Fruit fly (Drosophila melanogaster): ENCODE measurements around the gene Jwa.

Jwa gene

dm6 chr2L:18693877-18694723, 11.4 kb downstream of the Jwa start (continued):
- no peak for TF ChIP-seq cg (GFP tag; optimal IDR thresholded peaks at IDR 0.05)
- peak; percentile 57 for TF ChIP-seq Ets97D (GFP tag; optimal IDR thresholded peaks at IDR 0.05)
- TF ChIP-seq tio (GFP tag; optimal IDR thresholded peaks at IDR 0.05) = peak; percentile 46
- TF ChIP-seq CG12236 (GFP tag; optimal IDR thresholded peaks at IDR 0.05) = peak; percentile 35
- TF ChIP-seq Hr51 (GFP tag; optimal IDR thresholded peaks at IDR 0.05) = peak; percentile 27 to 43
- peak; percentile 72; the same call in 2 of the 3 replicates for TF ChIP-seq Dbx (GFP tag; IDR thresholded peaks at IDR 0.05)
- peak; percentile 2 for TF ChIP-seq CG6854 (GFP tag; optimal IDR thresholded peaks at IDR 0.05)
- TF ChIP-seq CG14860 (GFP tag; IDR thresholded peaks at IDR 0.05; ENCODE audit: partially characterized antibody) = no peak
- no peak for TF ChIP-seq CG10565 (GFP tag; optimal IDR thresholded peaks at IDR 0.05)
- peak; percentile 76 for TF ChIP-seq NFAT (GFP tag; IDR thresholded peaks at IDR 0.05)
- TF ChIP-seq NK7.1 (GFP tag; optimal IDR thresholded peaks at IDR 0.05) = peak; percentile 41
- peak; percentile 57 for TF ChIP-seq CG12155 (GFP tag; optimal IDR thresholded peaks at IDR 0.05)
- TF ChIP-seq Sox102F (GFP tag; optimal IDR thresholded peaks at IDR 0.05) = peak; percentile 49
- no peak for TF ChIP-seq Opbp (GFP tag; IDR thresholded peaks at IDR 0.05; ENCODE audit: partially characterized antibody)
- TF ChIP-seq Tbp (GFP tag; optimal IDR thresholded peaks at IDR 0.05) = no peak
- TF ChIP-seq CG4730 (GFP tag; IDR thresholded peaks at IDR 0.05) = peak; percentile 61
- no peak for TF ChIP-seq CG13287 (GFP tag; IDR thresholded peaks at IDR 0.05; ENCODE audit: partially characterized antibody)
- no peak for TF ChIP-seq Hr78 (GFP tag; optimal IDR thresholded peaks at IDR 0.05)
- TF ChIP-seq Abd-B (GFP tag; optimal IDR thresholded peaks at IDR 0.05) = no peak
- peak; percentile 58 for TF ChIP-seq CG9437 (GFP tag; optimal IDR thresholded peaks at IDR 0.05)
- TF ChIP-seq Camta (GFP tag; optimal IDR thresholded peaks at IDR 0.05) = peak; percentile 56
- TF ChIP-seq onecut (GFP tag; IDR thresholded peaks at IDR 0.05) = peak; percentile 24; the same call in 1 of the 2 replicates
- TF ChIP-seq fu2 (GFP tag; optimal IDR thresholded peaks at IDR 0.05) = peak; percentile 55
- TF ChIP-seq Hmr (GFP tag; optimal IDR thresholded peaks at IDR 0.05) = peak; percentile 63
- TF ChIP-seq HLH3B (GFP tag; IDR thresholded peaks at IDR 0.05) = peak; percentile 52; the same call in 1 of the 2 replicates
- TF ChIP-seq Fer1 (GFP tag; optimal IDR thresholded peaks at IDR 0.05) = peak; percentile 59
- peak; percentile 44 for TF ChIP-seq CG6813 (GFP tag; optimal IDR thresholded peaks at IDR 0.05)
- TF ChIP-seq lmd (GFP tag; IDR thresholded peaks at IDR 0.05) = peak; percentile 55
- no peak for TF ChIP-seq dati (GFP tag; IDR thresholded peaks at IDR 0.05)
- peak; percentile 55 for TF ChIP-seq CG12071 (GFP tag; optimal IDR thresholded peaks at IDR 0.05)
- no peak for TF ChIP-seq sna (GFP tag; IDR thresholded peaks at IDR 0.05; ENCODE audit: partially characterized antibody)
- peak; percentile 49 for TF ChIP-seq Dad (GFP tag; optimal IDR thresholded peaks at IDR 0.05)
- TF ChIP-seq Adf1 (GFP tag; IDR thresholded peaks at IDR 0.05) = no peak; the same call in 1 of the 2 replicates
- TF ChIP-seq repo (GFP tag; optimal IDR thresholded peaks at IDR 0.05) = peak; percentile 37
- peak; percentile 2 for TF ChIP-seq cato (GFP tag; optimal IDR thresholded peaks at IDR 0.05; ENCODE audit: borderline replicate concordance)
- 0 out of 3 replicates have a peak, but pooled peaks have one; percentile 62 for TF ChIP-seq ase (GFP tag; IDR thresholded peaks at IDR 0.05)
- peak; percentile 19 for TF ChIP-seq CG11398 (GFP tag; optimal IDR thresholded peaks at IDR 0.05)
- TF ChIP-seq C15 (GFP tag; IDR thresholded peaks at IDR 0.05) = no peak
- TF ChIP-seq knrl (GFP tag; IDR thresholded peaks at IDR 0.05; ENCODE audit: partially characterized antibody) = peak; percentile 32; the same call in 1 of the 3 replicates
- TF ChIP-seq Sin3A (optimal IDR thresholded peaks at IDR 0.05) = no peak
- TF ChIP-seq Mrtf (GFP tag; IDR thresholded peaks at IDR 0.05) = peak; percentile 55; the same call in 2 of the 3 replicates
- TF ChIP-seq CG11085 (GFP tag; IDR thresholded peaks at IDR 0.05) = 0 out of 2 replicates have a peak, but pooled peaks have one; percentile 38
- peak; percentile 85 for TF ChIP-seq ci (GFP tag; IDR thresholded peaks at IDR 0.05)
- peak; percentile 34 for TF ChIP-seq nerfin-1 (tag; optimal IDR thresholded peaks at IDR 0.05)
- peak; percentile 40 for TF ChIP-seq scrt (GFP tag; optimal IDR thresholded peaks at IDR 0.05)
- TF ChIP-seq CG6272 (GFP tag; IDR thresholded peaks at IDR 0.05) = peak; percentile 41; the same call in 1 of the 2 replicates
- no peak for TF ChIP-seq Oaz (GFP tag; IDR thresholded peaks at IDR 0.05)
- no peak for TF ChIP-seq cad (GFP tag; optimal IDR thresholded peaks at IDR 0.05)

Measured in whole organism, embryonic.